Worm (Caenorhabditis elegans): ENCODE data around the gene F07C3.2.

DNA sequence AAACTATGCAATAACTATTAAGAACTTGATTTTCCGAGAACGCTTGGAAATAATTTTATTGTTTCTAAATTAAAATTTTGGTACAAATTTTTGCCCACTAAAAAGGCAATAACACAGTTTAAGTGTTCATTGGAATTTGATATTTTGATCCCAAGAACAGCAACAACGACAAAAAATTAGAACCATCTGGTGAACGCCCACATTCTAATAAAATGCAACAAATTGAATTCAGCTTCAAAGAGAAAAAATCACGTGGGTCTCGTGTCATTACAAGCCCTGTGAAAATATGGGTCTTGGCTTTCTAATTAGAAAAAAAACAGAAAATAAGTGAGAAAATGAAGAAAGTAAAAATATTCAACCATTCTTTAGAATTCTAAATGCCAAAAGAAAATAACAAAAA, 45.9 kb downstream of the F07C3.2 start:
- no peak for TF ChIP-seq flt-1 (GFP tag; IDR thresholded peaks at IDR 0.05)
- TF ChIP-seq B0310.2 (tag; optimal IDR thresholded peaks at IDR 0.05) = no peak
- TF ChIP-seq hnd-1 (tag; optimal IDR thresholded peaks at IDR 0.05) = no peak
- TF ChIP-seq F13C5.2 (tag; optimal IDR thresholded peaks at IDR 0.05) = no peak
- no peak for TF ChIP-seq hmg-4 (GFP tag; optimal IDR thresholded peaks at IDR 0.05)
- no peak for TF ChIP-seq tbx-11 (GFP tag; IDR thresholded peaks at IDR 0.05)
- no peak for TF ChIP-seq ets-7 (tag; optimal IDR thresholded peaks at IDR 0.05)
- no peak for TF ChIP-seq tra-4 (tag; optimal IDR thresholded peaks at IDR 0.05)
- no peak for TF ChIP-seq ama-1 (optimal IDR thresholded peaks at IDR 0.05)
